Worm (Caenorhabditis elegans) whole organism, L1 larva: ENCODE results near the gene Y38F1A.8.

ENCODE experiments used
- C04F5.9 ChIP-seq: sonication (generic microtip); optimal IDR thresholded peaks from 2 replicates; lab custom pipeline; 2016; ENCODE audit warnings: missing genetic modification characterization, missing compliant biosample characterization
- C16A3.4 ChIP-seq: fragments of 150-350 bp; optimal IDR thresholded peaks from 2 replicates; lab custom pipeline; 2014; ENCODE audit warnings: missing biosample characterization, missing genetic modification characterization
- F16B12.6 ChIP-seq: fragments of 150-350 bp; optimal IDR thresholded peaks from 2 replicates; lab custom pipeline; 2014; ENCODE audit warnings: missing biosample characterization, missing genetic modification characterization
- alr-1 ChIP-seq: fragments of 200-800 bp; sonication (Bioruptor generic); optimal IDR thresholded peaks from 2 replicates; lab custom pipeline; 2018; ENCODE audit warnings: borderline replicate concordance, mild to moderate bottlenecking, missing genetic modification characterization, missing compliant biosample characterization
- aly-2 ChIP-seq: fragments of 150-350 bp; optimal IDR thresholded peaks from 2 replicates; lab custom pipeline; 2014; ENCODE audit warnings: missing biosample characterization, missing genetic modification characterization
- blmp-1 ChIP-seq: fragments of 150-350 bp; optimal IDR thresholded peaks from 2 replicates; lab custom pipeline; 2014; ENCODE audit warnings: missing biosample characterization, missing genetic modification characterization
- ceh-8 ChIP-seq: fragments of 200-800 bp; sonication (Bioruptor generic); optimal IDR thresholded peaks from 2 replicates; lab custom pipeline; 2018; ENCODE audit warnings: mild to moderate bottlenecking, missing genetic modification characterization, moderate library complexity, missing compliant biosample characterization
- ceh-82 ChIP-seq, 3 experiments: fragments of 150-350 bp in 1 of 3; sonication (generic microtip) in 2 of 3; optimal IDR thresholded peaks; 2 replicates each; lab custom pipeline; 2014 to 2017; ENCODE audit warnings: missing biosample characterization in 3 of 3, missing genetic modification characterization in 3 of 3
- ceh-88 ChIP-seq: fragments of 200-800 bp; sonication (Bioruptor generic); IDR thresholded peaks from 2 replicates; pipeline ENCODE4 v1.3.6; 2022; ENCODE audit warnings: missing genetic modification characterization, missing compliant biosample characterization
- ceh-90 ChIP-seq: sonication (generic microtip); optimal IDR thresholded peaks from 2 replicates; lab custom pipeline; 2016; ENCODE audit warnings: missing genetic modification characterization, missing compliant biosample characterization
- ces-1 ChIP-seq: fragments of 150-350 bp; optimal IDR thresholded peaks from 2 replicates; lab custom pipeline; 2014; ENCODE audit warnings: missing biosample characterization, missing genetic modification reagents, missing genetic modification characterization
- dpl-1 ChIP-seq, 3 experiments: fragments of 150-350 bp in 2 of 3; sonication (generic microtip) in 1 of 3; optimal IDR thresholded peaks; 2 replicates each; lab custom pipeline; 2014 to 2017; ENCODE audit warnings: missing biosample characterization in 3 of 3, missing genetic modification characterization in 3 of 3, missing genetic modification reagents in 3 of 3
- dsc-1 ChIP-seq: sonication (generic microtip); optimal IDR thresholded peaks from 2 replicates; lab custom pipeline; 2016; ENCODE audit warnings: mild to moderate bottlenecking, missing genetic modification characterization, missing compliant biosample characterization
- efl-1 ChIP-seq, 4 experiments: fragments of 150-350 bp; optimal IDR thresholded peaks in 3 of 4; peaks in 1 of 4; 1 replicate in 1 of 4; 2 replicates in 3 of 4; lab custom pipeline; 2014; ENCODE audit warnings: missing biosample characterization in 2 of 4, missing genetic modification characterization in 2 of 4, missing genetic modification reagents in 2 of 4
- egl-27 ChIP-seq, 2 experiments: fragments of 150-350 bp in 1 of 2; sonication (generic microtip); optimal IDR thresholded peaks; 3 replicates each; lab custom pipeline; 2017 to 2018; ENCODE audit warnings: missing biosample characterization in 2 of 2, missing genetic modification characterization in 2 of 2, missing genetic modification reagents in 2 of 2
- elt-3 ChIP-seq, 6 experiments: fragments of 150-350 bp in 1 of 6; sonication (generic microtip); optimal IDR thresholded peaks; 2 replicates each; lab custom pipeline; 2017 to 2018; ENCODE audit warnings: missing biosample characterization in 6 of 6, missing genetic modification characterization in 6 of 6, inconsistent platforms in 1 of 6
- ets-5 ChIP-seq: fragments of 200-800 bp; sonication (Bioruptor generic); IDR thresholded peaks from 2 replicates; pipeline ENCODE4 v1.3.6; 2022; ENCODE audit warnings: missing genetic modification characterization, missing compliant biosample characterization
- fkh-10 ChIP-seq: sonication (generic microtip); optimal IDR thresholded peaks from 2 replicates; lab custom pipeline; 2017; ENCODE audit warnings: missing biosample characterization, missing genetic modification reagents, missing genetic modification characterization
- fkh-4 ChIP-seq: sonication (generic microtip); optimal IDR thresholded peaks from 2 replicates; lab custom pipeline; 2016; ENCODE audit warnings: missing compliant biosample characterization, missing genetic modification characterization, borderline replicate concordance
- fkh-8 ChIP-seq: sonication (generic microtip); optimal IDR thresholded peaks from 2 replicates; lab custom pipeline; 2016; ENCODE audit warnings: mild to moderate bottlenecking, missing genetic modification characterization, missing compliant biosample characterization
- grh-1 ChIP-seq: fragments of 200-800 bp; sonication (Bioruptor generic); IDR thresholded peaks from 2 replicates; pipeline ENCODE4 v1.3.6; 2022; ENCODE audit warnings: missing genetic modification reagents, missing genetic modification characterization, missing compliant biosample characterization
- hlh-17 ChIP-seq: fragments of 200-800 bp; sonication (Bioruptor generic); optimal IDR thresholded peaks from 2 replicates; lab custom pipeline; 2018; ENCODE audit warnings: missing genetic modification characterization, mild to moderate bottlenecking, missing compliant biosample characterization, moderate library complexity, borderline replicate concordance
- hlh-4 ChIP-seq: sonication (generic microtip); optimal IDR thresholded peaks from 2 replicates; lab custom pipeline; 2016; ENCODE audit warnings: mild to moderate bottlenecking, missing genetic modification characterization, missing compliant biosample characterization
- jun-1 ChIP-seq: fragments of 150-350 bp; optimal IDR thresholded peaks from 2 replicates; lab custom pipeline; 2014; ENCODE audit warnings: missing biosample characterization, missing genetic modification reagents, missing genetic modification characterization
- lin-14 ChIP-seq: fragments of 200-800 bp; sonication (Bioruptor generic); optimal IDR thresholded peaks from 2 replicates; lab custom pipeline; 2018; ENCODE audit warnings: mild to moderate bottlenecking, missing genetic modification characterization, moderate library complexity, missing compliant biosample characterization
- lin-35 ChIP-seq, 2 experiments: fragments of 150-350 bp; optimal IDR thresholded peaks; 2 replicates each; lab custom pipeline; 2014; ENCODE audit warnings: missing biosample characterization in 2 of 2, missing genetic modification characterization in 2 of 2, missing genetic modification reagents in 2 of 2
- lir-3 ChIP-seq: sonication (generic microtip); optimal IDR thresholded peaks from 2 replicates; lab custom pipeline; 2016; ENCODE audit warnings: mild to moderate bottlenecking, missing genetic modification characterization, moderate library complexity, missing compliant biosample characterization; ENCODE audit not compliant: poor library complexity
- mab-9 ChIP-seq: fragments of 200-800 bp; sonication (Bioruptor generic); IDR thresholded peaks from 2 replicates; pipeline ENCODE4 v1.3.6; 2022; ENCODE audit warnings: missing genetic modification reagents, missing genetic modification characterization, missing compliant biosample characterization
- mdl-1 ChIP-seq, 2 experiments: fragments of 150-350 bp; optimal IDR thresholded peaks; 2 replicates each; lab custom pipeline; 2014 to 2017; ENCODE audit warnings: missing biosample characterization in 2 of 2, missing genetic modification characterization in 2 of 2, inconsistent platforms in 1 of 2
- mef-2 ChIP-seq: fragments of 150-350 bp; optimal IDR thresholded peaks from 2 replicates; lab custom pipeline; 2014; ENCODE audit warnings: missing biosample characterization, missing genetic modification characterization
- mep-1 ChIP-seq: fragments of 150-350 bp; optimal IDR thresholded peaks from 2 replicates; lab custom pipeline; 2014; ENCODE audit warnings: missing biosample characterization, missing genetic modification characterization
- nhr-12 ChIP-seq: sonication (generic microtip); optimal IDR thresholded peaks from 2 replicates; lab custom pipeline; 2017; ENCODE audit warnings: missing biosample characterization, missing genetic modification characterization
- nhr-20 ChIP-seq: sonication (generic microtip); optimal IDR thresholded peaks from 2 replicates; lab custom pipeline; 2016; ENCODE audit warnings: mild to moderate bottlenecking, missing genetic modification characterization, missing compliant biosample characterization
- nhr-28 ChIP-seq: fragments of 150-350 bp; optimal IDR thresholded peaks from 2 replicates; lab custom pipeline; 2014; ENCODE audit warnings: missing biosample characterization, missing genetic modification characterization
- nhr-47 ChIP-seq: sonication (generic microtip); optimal IDR thresholded peaks from 2 replicates; lab custom pipeline; 2016; ENCODE audit warnings: mild to moderate bottlenecking, missing genetic modification characterization, moderate library complexity, missing compliant biosample characterization
- nhr-71 ChIP-seq: sonication (generic microtip); optimal IDR thresholded peaks from 2 replicates; lab custom pipeline; 2016; ENCODE audit warnings: mild to moderate bottlenecking, missing genetic modification characterization, moderate library complexity, missing compliant biosample characterization
- nhr-76 ChIP-seq: sonication (generic microtip); optimal IDR thresholded peaks from 2 replicates; lab custom pipeline; 2017; ENCODE audit warnings: missing biosample characterization, missing genetic modification characterization
- nhr-77 ChIP-seq: fragments of 150-350 bp; optimal IDR thresholded peaks from 2 replicates; lab custom pipeline; 2014; ENCODE audit warnings: missing biosample characterization, missing genetic modification characterization
- nhr-90 ChIP-seq: sonication (generic microtip); optimal IDR thresholded peaks from 2 replicates; lab custom pipeline; 2016; ENCODE audit warnings: mild to moderate bottlenecking, missing genetic modification characterization, missing compliant biosample characterization; ENCODE audit not compliant: poor library complexity
- pax-3 ChIP-seq: fragments of 200-800 bp; sonication (Bioruptor generic); optimal IDR thresholded peaks from 2 replicates; lab custom pipeline; 2018; ENCODE audit warnings: mild to moderate bottlenecking, missing genetic modification characterization, moderate library complexity, missing compliant biosample characterization
- skn-1 ChIP-seq: fragments of 150-350 bp; optimal IDR thresholded peaks from 2 replicates; lab custom pipeline; 2014; ENCODE audit warnings: missing biosample characterization, missing genetic modification characterization
- snu-23 ChIP-seq: sonication (generic microtip); optimal IDR thresholded peaks from 2 replicates; lab custom pipeline; 2016; ENCODE audit warnings: missing genetic modification characterization, missing compliant biosample characterization
- sptf-1 ChIP-seq: fragments of 150-350 bp; optimal IDR thresholded peaks from 2 replicates; lab custom pipeline; 2014; ENCODE audit warnings: missing biosample characterization, missing genetic modification characterization
- tlp-1 ChIP-seq: fragments of 150-350 bp; optimal IDR thresholded peaks from 2 replicates; lab custom pipeline; 2014; ENCODE audit warnings: missing biosample characterization, missing genetic modification characterization
- unc-30 ChIP-seq: sonication (generic microtip); optimal IDR thresholded peaks from 2 replicates; lab custom pipeline; 2017; ENCODE audit warnings: missing biosample characterization, missing genetic modification characterization
- unc-62 ChIP-seq: fragments of 150-350 bp; optimal IDR thresholded peaks from 2 replicates; lab custom pipeline; 2014; ENCODE audit warnings: missing biosample characterization, missing genetic modification reagents, missing genetic modification characterization
- unc-86 ChIP-seq: sonication (generic microtip); optimal IDR thresholded peaks from 2 replicates; lab custom pipeline; 2016; ENCODE audit warnings: missing genetic modification characterization, missing compliant biosample characterization
- unc-98 ChIP-seq: fragments of 200-800 bp; sonication (Bioruptor generic); IDR thresholded peaks from 2 replicates; pipeline ENCODE4 v1.3.6; 2022; ENCODE audit warnings: missing genetic modification characterization, missing compliant biosample characterization
- vab-15 ChIP-seq: sonication (generic microtip); optimal IDR thresholded peaks from 2 replicates; lab custom pipeline; 2017; ENCODE audit warnings: missing genotype, mild to moderate bottlenecking, missing genetic modification characterization, missing compliant biosample characterization
- ztf-4 ChIP-seq: fragments of 150-350 bp; optimal IDR thresholded peaks from 2 replicates; lab custom pipeline; 2014; ENCODE audit warnings: missing biosample characterization, missing genetic modification characterization

Gene Y38F1A.8

ce11 chrII:13013966-13014365, 13.3 kb upstream of the Y38F1A.8 start, which contains the start of gene F18A11.5 (continued):
- peak; percentile 64 for TF ChIP-seq aly-2 (tag; lab: Kevin White, UChicago)
- TF ChIP-seq grh-1 (GFP tag; lab: Robert Waterston, UW) = no peak
- TF ChIP-seq nhr-28 (tag; lab: Kevin White, UChicago) = no peak
- peak; percentile 2 for TF ChIP-seq blmp-1 (tag; lab: Kevin White, UChicago)
- no peak for TF ChIP-seq ceh-90 (tag; lab: Kevin White, UChicago)

ce11 chrII:13012684-13013083, 12.0 kb upstream of the Y38F1A.8 start:
- TF ChIP-seq nhr-12 (tag; lab: Kevin White, UChicago) (no peak), hlh-17 (GFP tag; lab: Kevin White, UChicago) (no peak), mef-2 (tag; lab: Kevin White, UChicago) (no peak), C16A3.4 (no peak), ceh-82 (tag; optimal IDR thresholded peaks at IDR 0.05; lab: Kevin White, UChicago) (no peak), ceh-8 (GFP tag; lab: Kevin White, UChicago) (no peak), vab-15 (tag; lab: Kevin White, UChicago) (no peak), mdl-1 (tag; optimal IDR thresholded peaks at IDR 0.05; lab: Kevin White, UChicago) (no peak), nhr-71 (tag; lab: Kevin White, UChicago) (peak; percentile 43), unc-86 (peak; percentile 5), egl-27 (tag; optimal IDR thresholded peaks at IDR 0.05; lab: Kevin White, UChicago) (no peak), fkh-8 (tag; lab: Kevin White, UChicago) (peak; percentile 78), nhr-47 (peak; percentile 33), ztf-4 (tag; lab: Kevin White, UChicago) (no peak), mep-1 (tag; lab: Kevin White, UChicago) (no peak), nhr-77 (no peak), ces-1 (GFP tag; lab: Kevin White, UChicago) (no peak), pax-3 (tag; lab: Kevin White, UChicago) (peak; percentile 38), sptf-1 (tag; lab: Kevin White, UChicago) (no peak), F16B12.6 (no peak), nhr-20 (no peak), mab-9 (no peak), nhr-76 (tag; lab: Kevin White, UChicago) (no peak), nhr-90 (no peak), dsc-1 (tag; lab: Kevin White, UChicago) (peak; percentile 68), jun-1 (tag; lab: Kevin White, UChicago) (no peak), elt-3 (tag; optimal IDR thresholded peaks at IDR 0.05; lab: Kevin White, UChicago) (no peak), skn-1 (tag; lab: Kevin White, UChicago) (no peak), fkh-10 (GFP tag; lab: Kevin White, UChicago) (no peak), lin-35 (GFP tag; optimal IDR thresholded peaks at IDR 0.05; lab: Kevin White, UChicago) (peak in 1 of 2 experiments; percentile 14), lin-14 (GFP tag; lab: Kevin White, UChicago) (peak; percentile 32), unc-62 (GFP tag; lab: Kevin White, UChicago) (no peak), unc-30 (tag; lab: Kevin White, UChicago) (no peak), fkh-4 (tag; lab: Kevin White, UChicago) (no peak), dpl-1 (GFP tag; optimal IDR thresholded peaks at IDR 0.05; lab: Kevin White, UChicago) (no peak), hlh-4 (tag; lab: Kevin White, UChicago) (no peak), lir-3 (no peak), efl-1 (optimal IDR thresholded peaks at IDR 0.05; lab: Kevin White, UChicago) (peak in 1 of 2 experiments; percentile 5), efl-1 (GFP tag; optimal IDR thresholded peaks at IDR 0.05 in 1 of 2; lab: Kevin White, UChicago) (no peak), unc-98 (GFP tag; lab: Robert Waterston, UW) (no peak), tlp-1 (tag; lab: Kevin White, UChicago) (no peak), ceh-90 (tag; lab: Kevin White, UChicago) (no peak), snu-23 (GFP tag; lab: Kevin White, UChicago) (peak; percentile 10), C04F5.9 (tag; lab: Kevin White, UChicago) (no peak), ceh-88 (GFP tag; lab: Robert Waterston, UW) (no peak), alr-1 (tag; lab: Kevin White, UChicago) (no peak), ets-5 (GFP tag; lab: Robert Waterston, UW) (no peak)
